Fruit fly (Drosophila melanogaster): Measurements from ENCODE around the gene CG45066.
A peak's percentile ranks its signal among the peaks of the same experiment; 100 is the strongest.

DNA sequence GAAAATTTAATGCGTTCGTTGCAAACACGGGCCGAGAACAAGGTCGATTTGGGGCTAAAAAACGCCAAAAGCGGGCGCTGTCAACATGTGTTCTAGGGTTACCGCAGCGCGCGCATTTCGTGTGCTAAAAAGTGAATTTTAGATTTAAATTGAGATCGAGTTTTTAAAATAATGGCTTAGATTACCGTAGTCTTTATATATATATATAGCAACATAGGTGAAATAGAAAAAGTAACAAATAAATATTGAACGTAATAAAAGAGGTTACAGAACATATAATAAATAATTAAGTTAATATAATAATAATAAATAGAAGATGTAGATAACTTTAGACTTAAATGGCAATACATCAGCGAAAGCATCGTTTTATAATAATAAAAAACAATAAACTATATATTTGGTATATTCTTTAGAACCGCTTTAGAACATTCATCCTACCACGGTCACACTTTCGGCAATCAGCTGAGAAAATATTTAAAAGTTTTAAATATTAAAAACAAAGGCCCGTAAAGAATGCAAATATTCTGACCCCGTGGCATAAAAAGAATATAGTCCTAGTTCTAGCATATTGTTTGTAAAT, 32.4 kb upstream of the CG45066 start, which contains the start of the genes CG11537 and Alg2:
- TF ChIP-seq ey (GFP tag; optimal IDR thresholded peaks at IDR 0.05), result no peak
- no peak for TF ChIP-seq usp (GFP tag; optimal IDR thresholded peaks at IDR 0.05)
- TF ChIP-seq h (GFP tag; optimal IDR thresholded peaks at IDR 0.05), result no peak
- TF ChIP-seq Mio (GFP tag; optimal IDR thresholded peaks at IDR 0.05), result no peak
- TF ChIP-seq woc (GFP tag; optimal IDR thresholded peaks at IDR 0.05), result no peak
- no peak for TF ChIP-seq fru (GFP tag; optimal IDR thresholded peaks at IDR 0.05)
- TF ChIP-seq jim (GFP tag; optimal IDR thresholded peaks at IDR 0.05), result no peak
- no peak for TF ChIP-seq Hnf4 (GFP tag; optimal IDR thresholded peaks at IDR 0.05)
- peak; percentile 0 for TF ChIP-seq psq (GFP tag; optimal IDR thresholded peaks at IDR 0.05)
- TF ChIP-seq Myc (optimal IDR thresholded peaks at IDR 0.05), result peak; percentile 35
- peak; percentile 22 for TF ChIP-seq HLH106 (tag; optimal IDR thresholded peaks at IDR 0.05)
- peak; percentile 29 for TF ChIP-seq rgr (GFP tag; optimal IDR thresholded peaks at IDR 0.05)
- no peak for TF ChIP-seq Hr78 (GFP tag; optimal IDR thresholded peaks at IDR 0.05)
